Worm (Caenorhabditis elegans) whole organism, mixed stage, embryonic: Measurements from ENCODE around the gene B0303.14.
A peak's percentile ranks its signal among the peaks of the same experiment; 100 is the strongest.

Experiments
- M03D4.4 ChIP-seq: sonication (generic microtip); optimal IDR thresholded peaks from 2 replicates; lab custom pipeline; 2017; ENCODE audit warnings: mild to moderate bottlenecking, missing genetic modification characterization, missing compliant biosample characterization
- blmp-1 ChIP-seq: fragments of 150-350 bp; optimal IDR thresholded peaks from 2 replicates; lab custom pipeline; 2014; ENCODE audit warnings: missing biosample characterization, missing genetic modification characterization
- ceh-43 ChIP-seq: fragments of 200-800 bp; sonication (Bioruptor generic); optimal IDR thresholded peaks from 2 replicates; lab custom pipeline; 2018; ENCODE audit warnings: mild to moderate bottlenecking, missing genetic modification characterization, moderate library complexity, missing compliant biosample characterization
- ceh-83 ChIP-seq: fragments of 200-800 bp; sonication (Bioruptor generic); optimal IDR thresholded peaks from 2 replicates; lab custom pipeline; 2018; ENCODE audit warnings: mild to moderate bottlenecking, missing genetic modification characterization, missing compliant biosample characterization
- ces-1 ChIP-seq: fragments of 150-350 bp; optimal IDR thresholded peaks from 2 replicates; lab custom pipeline; 2014; ENCODE audit warnings: missing biosample characterization, missing genetic modification reagents, missing genetic modification characterization
- cnd-1 ChIP-seq: fragments of 200-800 bp; sonication (Bioruptor generic); optimal IDR thresholded peaks from 2 replicates; lab custom pipeline; 2018; ENCODE audit warnings: mild to moderate bottlenecking, missing genetic modification characterization, missing compliant biosample characterization
- drap-1 ChIP-seq: fragments of 200-800 bp; sonication (Bioruptor generic); optimal IDR thresholded peaks from 3 replicates; lab custom pipeline; 2018; ENCODE audit warnings: mild to moderate bottlenecking, missing genetic modification characterization, missing compliant biosample characterization
- elt-1 ChIP-seq: sonication (generic microtip); optimal IDR thresholded peaks from 2 replicates; lab custom pipeline; 2017; ENCODE audit warnings: missing genetic modification characterization, mild to moderate bottlenecking, missing compliant biosample characterization, antibody characterized with exemption, moderate library complexity, borderline replicate concordance; ENCODE audit not compliant: insufficient read depth
- elt-3 ChIP-seq: fragments of 150-350 bp; optimal IDR thresholded peaks from 2 replicates; lab custom pipeline; 2014; ENCODE audit warnings: missing biosample characterization, missing genetic modification characterization
- flh-1 ChIP-seq: fragments of 200-800 bp; sonication (Bioruptor generic); optimal IDR thresholded peaks from 2 replicates; lab custom pipeline; 2018; ENCODE audit warnings: mild to moderate bottlenecking, missing genetic modification characterization, moderate library complexity, missing compliant biosample characterization
- ham-2 ChIP-seq: fragments of 200-800 bp; sonication (Bioruptor generic); optimal IDR thresholded peaks from 2 replicates; lab custom pipeline; 2018; ENCODE audit warnings: mild to moderate bottlenecking, missing genetic modification characterization, missing compliant biosample characterization
- hlh-1 ChIP-seq: fragments of 150-350 bp; optimal IDR thresholded peaks from 2 replicates; lab custom pipeline; 2014; ENCODE audit warnings: missing biosample characterization, missing genetic modification reagents, missing genetic modification characterization
- lin-13 ChIP-seq: fragments of 150-350 bp; optimal IDR thresholded peaks from 2 replicates; lab custom pipeline; 2014; ENCODE audit warnings: missing biosample characterization, missing genetic modification characterization
- lin-32 ChIP-seq: fragments of 200-800 bp; sonication (Bioruptor generic); optimal IDR thresholded peaks from 2 replicates; lab custom pipeline; 2018; ENCODE audit warnings: mild to moderate bottlenecking, missing genetic modification characterization, missing compliant biosample characterization
- lsy-2 ChIP-seq: fragments of 150-350 bp; optimal IDR thresholded peaks from 2 replicates; lab custom pipeline; 2014; ENCODE audit warnings: missing biosample characterization, missing genetic modification characterization
- mab-5 ChIP-seq: fragments of 150-350 bp; optimal IDR thresholded peaks from 2 replicates; lab custom pipeline; 2014; ENCODE audit warnings: missing biosample characterization, missing genetic modification characterization
- mep-1 ChIP-seq: fragments of 150-350 bp; optimal IDR thresholded peaks from 2 replicates; lab custom pipeline; 2017; ENCODE audit warnings: missing biosample characterization, missing genetic modification reagents, missing genetic modification characterization, inconsistent platforms
- mls-2 ChIP-seq: sonication (generic microtip); optimal IDR thresholded peaks from 2 replicates; lab custom pipeline; 2016; ENCODE audit warnings: mild to moderate bottlenecking, missing genetic modification characterization, moderate library complexity, missing compliant biosample characterization
- nhr-12 ChIP-seq: fragments of 150-350 bp; optimal IDR thresholded peaks from 2 replicates; lab custom pipeline; 2014; ENCODE audit warnings: missing biosample characterization, missing genetic modification characterization
- nhr-2 ChIP-seq: fragments of 150-350 bp; optimal IDR thresholded peaks from 2 replicates; lab custom pipeline; 2014; ENCODE audit warnings: missing biosample characterization, missing genetic modification characterization
- nhr-237 ChIP-seq: fragments of 150-350 bp; optimal IDR thresholded peaks from 2 replicates; lab custom pipeline; 2014; ENCODE audit warnings: missing biosample characterization, missing genetic modification characterization
- nhr-28 ChIP-seq: fragments of 150-350 bp; optimal IDR thresholded peaks from 2 replicates; lab custom pipeline; 2014; ENCODE audit warnings: missing biosample characterization, missing genetic modification characterization
- nhr-76 ChIP-seq: sonication (generic microtip); optimal IDR thresholded peaks from 2 replicates; lab custom pipeline; 2017; ENCODE audit warnings: missing biosample characterization, missing genetic modification characterization
- pha-4 ChIP-seq: fragments of 150-350 bp; optimal IDR thresholded peaks from 2 replicates; lab custom pipeline; 2018; ENCODE audit warnings: missing biosample characterization, missing genetic modification reagents, missing genetic modification characterization
- sem-2 ChIP-seq: fragments of 200-800 bp; sonication (Bioruptor generic); optimal IDR thresholded peaks from 2 replicates; lab custom pipeline; 2018; ENCODE audit warnings: mild to moderate bottlenecking, missing genetic modification characterization, missing compliant biosample characterization
- snpc-4 ChIP-seq: fragments of 150-350 bp; optimal IDR thresholded peaks from 2 replicates; lab custom pipeline; 2014; ENCODE audit warnings: missing biosample characterization, missing genetic modification characterization
- sptf-1 ChIP-seq: sonication (generic microtip); optimal IDR thresholded peaks from 2 replicates; lab custom pipeline; 2017; ENCODE audit warnings: mild to moderate bottlenecking, missing genetic modification characterization, moderate library complexity, missing compliant biosample characterization
- tbx-8 ChIP-seq: fragments of 200-800 bp; sonication (Bioruptor generic); optimal IDR thresholded peaks from 2 replicates; lab custom pipeline; 2018; ENCODE audit warnings: mild to moderate bottlenecking, missing genetic modification characterization, moderate library complexity, missing compliant biosample characterization
- unc-120 ChIP-seq: sonication (generic microtip); optimal IDR thresholded peaks from 2 replicates; lab custom pipeline; 2017; ENCODE audit warnings: missing genetic modification characterization, missing compliant biosample characterization; ENCODE audit not compliant: poor library complexity, severe bottlenecking
- unc-62 ChIP-seq: fragments of 150-350 bp; optimal IDR thresholded peaks from 2 replicates; lab custom pipeline; 2014; ENCODE audit warnings: missing biosample characterization, missing genetic modification reagents, missing genetic modification characterization
- zip-8 ChIP-seq: fragments of 150-350 bp; optimal IDR thresholded peaks from 2 replicates; lab custom pipeline; 2014; ENCODE audit warnings: missing biosample characterization, missing genetic modification characterization
- ztf-11 ChIP-seq: fragments of 150-350 bp; optimal IDR thresholded peaks from 2 replicates; lab custom pipeline; 2014; ENCODE audit warnings: missing biosample characterization, missing genetic modification characterization

Gene B0303.14

ce11 chrIII:8696680-8697079, 19.3 kb downstream of the B0303.14 start:
- TF ChIP-seq lin-32: no peak
- TF ChIP-seq elt-3: no peak
- no peak for TF ChIP-seq blmp-1 (tag; lab: Kevin White, UChicago)
- TF ChIP-seq nhr-76 (tag; lab: Kevin White, UChicago): no peak
- TF ChIP-seq hlh-1 (tag; lab: Kevin White, UChicago): no peak
- no peak for TF ChIP-seq zip-8
- TF ChIP-seq M03D4.4 (tag; lab: Kevin White, UChicago): no peak
- TF ChIP-seq pha-4: no peak
- TF ChIP-seq nhr-12 (tag; lab: Kevin White, UChicago): no peak
- no peak for TF ChIP-seq nhr-237
- no peak for TF ChIP-seq sem-2 (GFP tag; lab: Kevin White, UChicago)
- TF ChIP-seq mep-1: no peak
- no peak for TF ChIP-seq lin-13 (tag; lab: Kevin White, UChicago)
- no peak for TF ChIP-seq sptf-1 (tag; lab: Kevin White, UChicago)
- TF ChIP-seq, all 35 proteins: peak for 0

ce11 chrIII:8693322-8693721, 22.7 kb downstream of the B0303.14 start, which contains the start of gene B0303.7:
Gene B0303.7 (plus strand): TSS chrIII:8693622.
- TF ChIP-seq ceh-43 (GFP tag; lab: Kevin White, UChicago): no peak
- no peak for TF ChIP-seq elt-3
- TF ChIP-seq mls-2: no peak
- TF ChIP-seq nhr-28 (tag; lab: Kevin White, UChicago): no peak
- no peak for TF ChIP-seq nhr-12 (tag; lab: Kevin White, UChicago)
- TF ChIP-seq sem-2 (GFP tag; lab: Kevin White, UChicago): no peak
- TF ChIP-seq cnd-1 (tag; lab: Kevin White, UChicago): no peak
- no peak for TF ChIP-seq pha-4
- no peak for TF ChIP-seq nhr-2 (tag; lab: Kevin White, UChicago)
- no peak for TF ChIP-seq hlh-1 (tag; lab: Kevin White, UChicago)
- no peak for TF ChIP-seq ztf-11
- TF ChIP-seq unc-120: no peak
- no peak for TF ChIP-seq zip-8
- no peak for TF ChIP-seq drap-1
- TF ChIP-seq tbx-8: no peak
- no peak for TF ChIP-seq lsy-2 (tag; lab: Kevin White, UChicago)
- TF ChIP-seq mep-1: no peak

- TF ChIP-seq unc-62 (GFP tag; lab: Kevin White, UChicago): no peak
- TF ChIP-seq lsy-2 (tag; lab: Kevin White, UChicago): peak; percentile 54
- no peak for TF ChIP-seq hlh-1 (tag; lab: Kevin White, UChicago)
- TF ChIP-seq ces-1 (GFP tag; lab: Kevin White, UChicago): peak; percentile 72
- no peak for TF ChIP-seq ham-2 (GFP tag; lab: Kevin White, UChicago)
- no peak for TF ChIP-seq ztf-11
- no peak for TF ChIP-seq nhr-28 (tag; lab: Kevin White, UChicago)
- TF ChIP-seq ceh-43 (GFP tag; lab: Kevin White, UChicago): no peak
- TF ChIP-seq flh-1 (GFP tag; lab: Kevin White, UChicago): no peak
- TF ChIP-seq sem-2 (GFP tag; lab: Kevin White, UChicago): no peak
- TF ChIP-seq snpc-4 (tag; lab: Kevin White, UChicago): no peak
- TF ChIP-seq mls-2: no peak
- TF ChIP-seq elt-3: no peak
- TF ChIP-seq mep-1: peak; percentile 59
Observed at ce11 chrIII:8689655-8690054, 26.3 kb downstream of the B0303.14 start, which contains the start of gene B0303.4. Gene B0303.4 (plus strand): TSS chrIII:8689850.

- TF ChIP-seq cnd-1 (tag; lab: Kevin White, UChicago): no peak
- no peak for TF ChIP-seq elt-1 (tag; lab: Kevin White, UChicago)
- TF ChIP-seq hlh-1 (tag; lab: Kevin White, UChicago): no peak
- TF ChIP-seq mab-5 (tag; lab: Kevin White, UChicago): no peak
- no peak for TF ChIP-seq nhr-237
- TF ChIP-seq nhr-76 (tag; lab: Kevin White, UChicago): no peak
- no peak for TF ChIP-seq nhr-12 (tag; lab: Kevin White, UChicago)
- no peak for TF ChIP-seq sptf-1 (tag; lab: Kevin White, UChicago)
- TF ChIP-seq lin-13 (tag; lab: Kevin White, UChicago): no peak
Observed at ce11 chrIII:8689143-8689542, 26.8 kb downstream of the B0303.14 start.

- TF ChIP-seq nhr-76 (tag; lab: Kevin White, UChicago) (no peak), elt-1 (tag; lab: Kevin White, UChicago) (no peak), elt-3 (no peak), M03D4.4 (tag; lab: Kevin White, UChicago) (no peak), ceh-83 (GFP tag; lab: Kevin White, UChicago) (no peak), lsy-2 (tag; lab: Kevin White, UChicago) (no peak), sptf-1 (tag; lab: Kevin White, UChicago) (no peak), pha-4 (no peak), ham-2 (GFP tag; lab: Kevin White, UChicago) (no peak), cnd-1 (tag; lab: Kevin White, UChicago) (no peak), ces-1 (GFP tag; lab: Kevin White, UChicago) (no peak), unc-62 (GFP tag; lab: Kevin White, UChicago) (no peak), nhr-12 (tag; lab: Kevin White, UChicago) (no peak), ztf-11 (no peak), snpc-4 (tag; lab: Kevin White, UChicago) (no peak), drap-1 (no peak), zip-8 (no peak), unc-120 (no peak)
Observed at ce11 chrIII:8688438-8688946, 27.5 kb downstream of the B0303.14 start, which contains the start of gene hadb-1. Gene hadb-1 (minus strand): TSS chrIII:8688488.
